Worm (Caenorhabditis elegans) whole organism, L1 larva: ENCODE results near the gene famh-136.

Experiments used
- C04F5.9 ChIP-seq: sonication (generic microtip); optimal IDR thresholded peaks from 2 replicates; lab custom pipeline; 2016; ENCODE audit warnings: missing genetic modification characterization, missing compliant biosample characterization
- C16A3.4 ChIP-seq: fragments of 150-350 bp; optimal IDR thresholded peaks from 2 replicates; lab custom pipeline; 2014; ENCODE audit warnings: missing biosample characterization, missing genetic modification characterization
- F16B12.6 ChIP-seq: fragments of 150-350 bp; optimal IDR thresholded peaks from 2 replicates; lab custom pipeline; 2014; ENCODE audit warnings: missing biosample characterization, missing genetic modification characterization
- aha-1 ChIP-seq: fragments of 150-350 bp; optimal IDR thresholded peaks from 2 replicates; lab custom pipeline; 2014; ENCODE audit warnings: missing biosample characterization, missing genetic modification characterization
- alr-1 ChIP-seq: fragments of 200-800 bp; sonication (Bioruptor generic); optimal IDR thresholded peaks from 2 replicates; lab custom pipeline; 2018; ENCODE audit warnings: borderline replicate concordance, mild to moderate bottlenecking, missing genetic modification characterization, missing compliant biosample characterization
- blmp-1 ChIP-seq: fragments of 150-350 bp; optimal IDR thresholded peaks from 2 replicates; lab custom pipeline; 2014; ENCODE audit warnings: missing biosample characterization, missing genetic modification characterization
- ceh-63 ChIP-seq: fragments of 200-800 bp; sonication (Bioruptor generic); optimal IDR thresholded peaks from 2 replicates; lab custom pipeline; 2018; ENCODE audit warnings: mild to moderate bottlenecking, missing genetic modification characterization, missing compliant biosample characterization
- dpl-1 ChIP-seq, 3 experiments: fragments of 150-350 bp in 2 of 3; sonication (generic microtip) in 1 of 3; optimal IDR thresholded peaks; 2 replicates each; lab custom pipeline; 2014 to 2017; ENCODE audit warnings: missing biosample characterization in 3 of 3, missing genetic modification characterization in 3 of 3, missing genetic modification reagents in 3 of 3
- dsc-1 ChIP-seq: sonication (generic microtip); optimal IDR thresholded peaks from 2 replicates; lab custom pipeline; 2016; ENCODE audit warnings: mild to moderate bottlenecking, missing genetic modification characterization, missing compliant biosample characterization
- efl-1 ChIP-seq, 4 experiments: fragments of 150-350 bp; optimal IDR thresholded peaks in 3 of 4; peaks in 1 of 4; 1 replicate in 1 of 4; 2 replicates in 3 of 4; lab custom pipeline; 2014; ENCODE audit warnings: missing biosample characterization in 2 of 4, missing genetic modification characterization in 2 of 4, missing genetic modification reagents in 2 of 4
- efl-3 ChIP-seq: fragments of 200-800 bp; sonication (Bioruptor generic); optimal IDR thresholded peaks from 2 replicates; lab custom pipeline; 2018; ENCODE audit warnings: mild to moderate bottlenecking, missing genetic modification characterization, missing compliant biosample characterization
- egl-13 ChIP-seq: sonication (generic microtip); optimal IDR thresholded peaks from 2 replicates; lab custom pipeline; 2016; ENCODE audit warnings: missing genotype, missing genetic modification reagents, missing genetic modification characterization, missing compliant biosample characterization
- elt-2 ChIP-seq: sonication (generic microtip); optimal IDR thresholded peaks from 2 replicates; lab custom pipeline; 2016; ENCODE audit warnings: missing genetic modification characterization, mild to moderate bottlenecking, inconsistent platforms, missing compliant biosample characterization, missing genetic modification reagents
- elt-3 ChIP-seq, 6 experiments: fragments of 150-350 bp in 1 of 6; sonication (generic microtip); optimal IDR thresholded peaks; 2 replicates each; lab custom pipeline; 2017 to 2018; ENCODE audit warnings: missing biosample characterization in 6 of 6, missing genetic modification characterization in 6 of 6, inconsistent platforms in 1 of 6
- fkh-8 ChIP-seq: sonication (generic microtip); optimal IDR thresholded peaks from 2 replicates; lab custom pipeline; 2016; ENCODE audit warnings: mild to moderate bottlenecking, missing genetic modification characterization, missing compliant biosample characterization
- fos-1 ChIP-seq: fragments of 150-350 bp; optimal IDR thresholded peaks from 2 replicates; lab custom pipeline; 2014; ENCODE audit warnings: missing biosample characterization, missing genetic modification characterization
- grh-1 ChIP-seq: fragments of 200-800 bp; sonication (Bioruptor generic); IDR thresholded peaks from 2 replicates; pipeline ENCODE4 v1.3.6; 2022; ENCODE audit warnings: missing genetic modification reagents, missing genetic modification characterization, missing compliant biosample characterization
- hlh-4 ChIP-seq: sonication (generic microtip); optimal IDR thresholded peaks from 2 replicates; lab custom pipeline; 2016; ENCODE audit warnings: mild to moderate bottlenecking, missing genetic modification characterization, missing compliant biosample characterization
- isw-1 ChIP-seq: fragments of 200-800 bp; sonication (Bioruptor generic); IDR thresholded peaks from 2 replicates; pipeline ENCODE4 v1.3.6; 2022; ENCODE audit warnings: missing genetic modification characterization, missing compliant biosample characterization
- jun-1 ChIP-seq: fragments of 150-350 bp; optimal IDR thresholded peaks from 2 replicates; lab custom pipeline; 2014; ENCODE audit warnings: missing biosample characterization, missing genetic modification reagents, missing genetic modification characterization
- lin-14 ChIP-seq: fragments of 200-800 bp; sonication (Bioruptor generic); optimal IDR thresholded peaks from 2 replicates; lab custom pipeline; 2018; ENCODE audit warnings: mild to moderate bottlenecking, missing genetic modification characterization, moderate library complexity, missing compliant biosample characterization
- lin-35 ChIP-seq, 2 experiments: fragments of 150-350 bp; optimal IDR thresholded peaks; 2 replicates each; lab custom pipeline; 2014; ENCODE audit warnings: missing biosample characterization in 2 of 2, missing genetic modification characterization in 2 of 2, missing genetic modification reagents in 2 of 2
- lin-39 ChIP-seq: fragments of 150-350 bp; optimal IDR thresholded peaks from 2 replicates; lab custom pipeline; 2014; ENCODE audit warnings: missing biosample characterization, missing genetic modification reagents, missing genetic modification characterization
- lsy-2 ChIP-seq, 2 experiments: fragments of 150-350 bp; optimal IDR thresholded peaks; 2 replicates each; lab custom pipeline; 2014; ENCODE audit warnings: missing biosample characterization in 2 of 2, missing genetic modification characterization in 2 of 2
- mab-9 ChIP-seq: fragments of 200-800 bp; sonication (Bioruptor generic); IDR thresholded peaks from 2 replicates; pipeline ENCODE4 v1.3.6; 2022; ENCODE audit warnings: missing genetic modification reagents, missing genetic modification characterization, missing compliant biosample characterization
- mdl-1 ChIP-seq, 2 experiments: fragments of 150-350 bp; optimal IDR thresholded peaks; 2 replicates each; lab custom pipeline; 2014 to 2017; ENCODE audit warnings: missing biosample characterization in 2 of 2, missing genetic modification characterization in 2 of 2, inconsistent platforms in 1 of 2
- mep-1 ChIP-seq: fragments of 150-350 bp; optimal IDR thresholded peaks from 2 replicates; lab custom pipeline; 2014; ENCODE audit warnings: missing biosample characterization, missing genetic modification characterization
- nhr-20 ChIP-seq: sonication (generic microtip); optimal IDR thresholded peaks from 2 replicates; lab custom pipeline; 2016; ENCODE audit warnings: mild to moderate bottlenecking, missing genetic modification characterization, missing compliant biosample characterization
- nhr-71 ChIP-seq: sonication (generic microtip); optimal IDR thresholded peaks from 2 replicates; lab custom pipeline; 2016; ENCODE audit warnings: mild to moderate bottlenecking, missing genetic modification characterization, moderate library complexity, missing compliant biosample characterization
- nhr-76 ChIP-seq: sonication (generic microtip); optimal IDR thresholded peaks from 2 replicates; lab custom pipeline; 2017; ENCODE audit warnings: missing biosample characterization, missing genetic modification characterization
- nhr-85 ChIP-seq: sonication (generic microtip); peaks from one replicate; lab custom pipeline; 2016; ENCODE audit warnings: missing genetic modification characterization, inconsistent platforms, missing compliant biosample characterization
- pag-3 ChIP-seq: sonication (generic microtip); optimal IDR thresholded peaks from 2 replicates; lab custom pipeline; 2017; ENCODE audit warnings: missing genetic modification characterization, mild to moderate bottlenecking, missing compliant biosample characterization, antibody characterized with exemption, borderline replicate concordance; ENCODE audit not compliant: insufficient read depth
- pqm-1 ChIP-seq: sonication (generic microtip); optimal IDR thresholded peaks from 3 replicates; lab custom pipeline; 2017; ENCODE audit warnings: missing biosample characterization, missing genetic modification characterization
- rnt-1 ChIP-seq: sonication (generic microtip); optimal IDR thresholded peaks from 2 replicates; lab custom pipeline; 2016; ENCODE audit warnings: mild to moderate bottlenecking, missing genetic modification characterization, moderate library complexity, missing compliant biosample characterization
- skn-1 ChIP-seq: fragments of 150-350 bp; optimal IDR thresholded peaks from 2 replicates; lab custom pipeline; 2014; ENCODE audit warnings: missing biosample characterization, missing genetic modification characterization
- snu-23 ChIP-seq: sonication (generic microtip); optimal IDR thresholded peaks from 2 replicates; lab custom pipeline; 2016; ENCODE audit warnings: missing genetic modification characterization, missing compliant biosample characterization
- tlp-1 ChIP-seq: fragments of 150-350 bp; optimal IDR thresholded peaks from 2 replicates; lab custom pipeline; 2014; ENCODE audit warnings: missing biosample characterization, missing genetic modification characterization
- unc-30 ChIP-seq: sonication (generic microtip); optimal IDR thresholded peaks from 2 replicates; lab custom pipeline; 2017; ENCODE audit warnings: missing biosample characterization, missing genetic modification characterization
- zag-1 ChIP-seq: fragments of 150-350 bp; optimal IDR thresholded peaks from 2 replicates; lab custom pipeline; 2014; ENCODE audit warnings: missing biosample characterization, missing genetic modification characterization
- ztf-4 ChIP-seq: fragments of 150-350 bp; optimal IDR thresholded peaks from 2 replicates; lab custom pipeline; 2014; ENCODE audit warnings: missing biosample characterization, missing genetic modification characterization

Gene famh-136

ce11 chrIII:8923240-8923734 is 35.7 kb downstream of the famh-136 start, which contains the start of gene glb-1:
Gene glb-1, minus strand, starts transcription at chrIII:8923290.
- TF ChIP-seq C04F5.9: no peak
- no peak for TF ChIP-seq egl-13 (tag; lab: Kevin White, UChicago)
- TF ChIP-seq efl-3: no peak
- TF ChIP-seq fos-1 (tag; lab: Kevin White, UChicago): no peak
- TF ChIP-seq nhr-76 (tag; lab: Kevin White, UChicago): no peak
- no peak for TF ChIP-seq mab-9 (GFP tag; lab: Robert Waterston, UW)
- TF ChIP-seq lsy-2 (tag; optimal IDR thresholded peaks at IDR 0.05; lab: Kevin White, UChicago): peak; percentile 17
- peak in 1 of 6 experiments; percentile 3 for TF ChIP-seq elt-3 (tag; optimal IDR thresholded peaks at IDR 0.05; lab: Kevin White, UChicago)
- TF ChIP-seq skn-1 (tag; lab: Kevin White, UChicago): peak; percentile 85
- peak in 1 of 2 experiments; percentile 2 for TF ChIP-seq efl-1 (optimal IDR thresholded peaks at IDR 0.05; lab: Kevin White, UChicago)
- no peak for TF ChIP-seq efl-1 (GFP tag; optimal IDR thresholded peaks at IDR 0.05 in 1 of 2; lab: Kevin White, UChicago)
- TF ChIP-seq dpl-1 (GFP tag; optimal IDR thresholded peaks at IDR 0.05; lab: Kevin White, UChicago): peak in 2 of 3 experiments; percentile 8 to 25
- TF ChIP-seq nhr-71 (tag; lab: Kevin White, UChicago): peak; percentile 3
- peak; percentile 67 for TF ChIP-seq nhr-20 (tag; lab: Kevin White, UChicago)
- peak; percentile 69 for TF ChIP-seq blmp-1 (tag; lab: Kevin White, UChicago)
- TF ChIP-seq lin-35 (GFP tag; optimal IDR thresholded peaks at IDR 0.05; lab: Kevin White, UChicago): no peak
- no peak for TF ChIP-seq unc-30 (tag; lab: Kevin White, UChicago)
- no peak for TF ChIP-seq jun-1
- no peak for TF ChIP-seq C16A3.4 (tag; lab: Kevin White, UChicago)
- TF ChIP-seq ztf-4 (tag; lab: Kevin White, UChicago): no peak
- peak; percentile 72 for TF ChIP-seq lin-14 (GFP tag; lab: Kevin White, UChicago)
- TF ChIP-seq grh-1 (GFP tag; lab: Robert Waterston, UW): no peak
- no peak for TF ChIP-seq tlp-1
- TF ChIP-seq rnt-1 (tag; lab: Kevin White, UChicago): no peak
- no peak for TF ChIP-seq elt-2 (tag; lab: Kevin White, UChicago)
- TF ChIP-seq dsc-1 (tag; lab: Kevin White, UChicago): no peak
- TF ChIP-seq mep-1 (tag; lab: Kevin White, UChicago): peak; percentile 35
- no peak for TF ChIP-seq F16B12.6
- peak; percentile 81 for TF ChIP-seq nhr-85 (tag; lab: Kevin White, UChicago)
- TF ChIP-seq snu-23 (GFP tag; lab: Kevin White, UChicago): peak; percentile 30
- TF ChIP-seq pqm-1 (tag; lab: Kevin White, UChicago): no peak
- TF ChIP-seq mdl-1 (tag; optimal IDR thresholded peaks at IDR 0.05; lab: Kevin White, UChicago): no peak
- no peak for TF ChIP-seq fkh-8 (tag; lab: Kevin White, UChicago)
- TF ChIP-seq aha-1: no peak
- no peak for TF ChIP-seq alr-1 (tag; lab: Kevin White, UChicago)

DNA sequence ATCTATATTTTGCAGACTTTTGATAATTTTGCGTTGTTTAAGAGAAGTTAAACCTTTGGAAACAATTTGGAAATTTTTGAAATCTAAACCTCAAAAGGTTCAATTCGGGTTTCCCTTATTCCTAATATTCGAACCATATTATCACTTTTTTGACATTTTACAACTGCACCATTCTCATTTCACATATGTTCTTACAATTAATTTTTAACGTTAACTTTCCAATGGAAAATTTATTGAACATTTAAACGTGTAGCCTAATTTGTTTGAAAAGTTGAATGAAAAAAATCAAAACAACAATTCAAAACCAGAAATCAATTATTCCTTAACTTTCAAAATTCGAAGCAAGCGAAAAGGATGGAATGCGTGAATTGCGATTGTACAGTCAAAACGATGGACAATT is 36.4 kb downstream of the famh-136 start, which contains the start of gene ZK637.12:
TSS of gene ZK637.12 (plus strand) at position 301 of the 400 bp plus-strand sequence.
- TF ChIP-seq mep-1 (tag; lab: Kevin White, UChicago) (no peak), pqm-1 (tag; lab: Kevin White, UChicago) (no peak), rnt-1 (tag; lab: Kevin White, UChicago) (no peak), ceh-63 (GFP tag; lab: Kevin White, UChicago) (no peak)

ce11 chrIII:8925539-8925938 is 38.0 kb downstream of the famh-136 start:
- TF ChIP-seq blmp-1 (tag; lab: Kevin White, UChicago) (peak; percentile 31), C04F5.9 (no peak), nhr-85 (tag; lab: Kevin White, UChicago) (peak; percentile 51)
- TF ChIP-seq, all 84 proteins: peak for 2

DNA sequence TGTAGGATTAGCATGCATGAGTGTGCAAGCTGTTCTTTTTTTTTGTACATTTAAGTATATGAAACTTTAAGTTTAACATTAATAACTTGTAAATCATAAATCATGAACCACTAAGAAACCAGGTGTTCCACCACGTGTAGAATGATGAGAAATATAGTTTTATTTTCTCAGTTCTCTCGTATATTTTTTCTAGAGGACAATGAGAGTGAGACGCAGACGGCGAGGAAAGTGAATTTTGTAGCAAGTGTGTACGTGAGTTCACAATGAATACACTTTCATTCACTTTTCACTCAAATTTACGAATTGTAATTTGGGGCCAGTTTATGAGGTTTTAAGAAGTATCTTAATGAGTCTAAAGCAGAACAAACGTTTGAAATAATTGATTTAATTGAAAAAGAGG is 39.0 kb downstream of the famh-136 start:
- TF ChIP-seq egl-13 (tag; lab: Kevin White, UChicago): no peak
- TF ChIP-seq nhr-71 (tag; lab: Kevin White, UChicago): peak; percentile 13
- no peak for TF ChIP-seq pag-3 (tag; lab: Kevin White, UChicago)
- TF ChIP-seq lin-39 (tag; lab: Kevin White, UChicago): no peak
- TF ChIP-seq isw-1: no peak
- no peak for TF ChIP-seq hlh-4 (tag; lab: Kevin White, UChicago)
- no peak for TF ChIP-seq mab-9 (GFP tag; lab: Robert Waterston, UW)
- TF ChIP-seq mep-1 (tag; lab: Kevin White, UChicago): peak; percentile 33
- TF ChIP-seq snu-23 (GFP tag; lab: Kevin White, UChicago): peak; percentile 20
- TF ChIP-seq C16A3.4 (tag; lab: Kevin White, UChicago): no peak
- peak; percentile 87 for TF ChIP-seq blmp-1 (tag; lab: Kevin White, UChicago)
- peak in 2 of 3 experiments; percentile 6 to 26 for TF ChIP-seq dpl-1 (GFP tag; optimal IDR thresholded peaks at IDR 0.05; lab: Kevin White, UChicago)
- no peak for TF ChIP-seq zag-1
- TF ChIP-seq nhr-20 (tag; lab: Kevin White, UChicago): peak; percentile 50
- peak; percentile 62 for TF ChIP-seq lin-14 (GFP tag; lab: Kevin White, UChicago)
